Worm (Caenorhabditis elegans) whole organism, L4 larva: Measurements from ENCODE around the gene Y57A10A.2.
A peak's percentile ranks its signal among the peaks of the same experiment; 100 is the strongest.

Experiments
- T20F7.1 ChIP-seq: fragments of 200-800 bp; sonication (Bioruptor generic); optimal IDR thresholded peaks from 2 replicates; lab custom pipeline; 2018; ENCODE audit warnings: mild to moderate bottlenecking, missing genetic modification characterization, missing compliant biosample characterization
- T26A8.4 ChIP-seq: fragments of 200-800 bp; sonication (Bioruptor generic); IDR thresholded peaks from 2 replicates; pipeline ENCODE4 v1.3.6; 2022; ENCODE audit warnings: missing genetic modification characterization, missing compliant biosample characterization
- Y105C5A.15 ChIP-seq: fragments of 200-800 bp; sonication (Bioruptor generic); IDR thresholded peaks from 2 replicates; pipeline ENCODE4 v1.3.6; 2022; ENCODE audit warnings: missing genetic modification characterization, missing compliant biosample characterization
- Y48G9A.11 ChIP-seq: fragments of 200-800 bp; sonication (Bioruptor generic); IDR thresholded peaks from 2 replicates; pipeline ENCODE4 v1.3.6; 2022; ENCODE audit warnings: missing genetic modification reagents, missing genetic modification characterization, missing compliant biosample characterization
- Y5F2A.4 ChIP-seq: fragments of 200-800 bp; sonication (Bioruptor generic); optimal IDR thresholded peaks from 2 replicates; lab custom pipeline; 2018; ENCODE audit warnings: mild to moderate bottlenecking, missing genetic modification characterization, missing compliant biosample characterization
- aha-1 ChIP-seq: fragments of 150-350 bp; peaks from one replicate; lab custom pipeline; 2014; ENCODE audit warnings: missing biosample characterization, missing genetic modification characterization
- arid-1 ChIP-seq: fragments of 200-800 bp; sonication (Bioruptor generic); conservative IDR thresholded peaks from 2 replicates; pipeline ENCODE4 v1.3.6; 2022; ENCODE audit warnings: missing genetic modification reagents, missing genetic modification characterization, missing compliant biosample characterization
- ceh-20 ChIP-seq: fragments of 200-800 bp; sonication (Bioruptor generic); IDR thresholded peaks from 2 replicates; pipeline ENCODE4 v1.3.6; 2022; ENCODE audit warnings: missing genetic modification reagents, missing genetic modification characterization, missing compliant biosample characterization
- ceh-28 ChIP-seq: fragments of 150-350 bp; optimal IDR thresholded peaks from 2 replicates; lab custom pipeline; 2014; ENCODE audit warnings: missing biosample characterization, missing genetic modification reagents, missing genetic modification characterization
- ceh-62 ChIP-seq: sonication (generic microtip); optimal IDR thresholded peaks from 2 replicates; lab custom pipeline; 2017; ENCODE audit warnings: missing biosample characterization, missing genetic modification characterization
- daf-16 ChIP-seq, 3 experiments: sonication (generic microtip); optimal IDR thresholded peaks; 2 replicates each; lab custom pipeline; 2016 to 2017; ENCODE audit warnings: missing genetic modification characterization in 3 of 3, missing genetic modification reagents in 3 of 3, mild to moderate bottlenecking in 2 of 3, missing compliant biosample characterization in 2 of 3, missing biosample characterization in 1 of 3, moderate library complexity in 1 of 3
- daf-19 ChIP-seq: fragments of 200-800 bp; sonication (Bioruptor generic); conservative IDR thresholded peaks from 2 replicates; pipeline ENCODE4 v1.3.6; 2022; ENCODE audit warnings: missing genetic modification characterization, missing compliant biosample characterization
- dmd-6 ChIP-seq: fragments of 200-800 bp; sonication (Bioruptor generic); IDR thresholded peaks from 2 replicates; pipeline ENCODE4 v1.3.6; 2022; ENCODE audit warnings: missing genetic modification reagents, missing genetic modification characterization, missing compliant biosample characterization
- dmd-8 ChIP-seq: fragments of 200-800 bp; sonication (Bioruptor generic); IDR thresholded peaks from 2 replicates; pipeline ENCODE4 v1.3.6; 2022; ENCODE audit warnings: missing genetic modification characterization, missing compliant biosample characterization
- dpl-1 ChIP-seq: fragments of 150-350 bp; optimal IDR thresholded peaks from 2 replicates; lab custom pipeline; 2014; ENCODE audit warnings: missing biosample characterization, missing genetic modification reagents, missing genetic modification characterization
- dve-1 ChIP-seq: sonication (generic microtip); optimal IDR thresholded peaks from 2 replicates; lab custom pipeline; 2017; ENCODE audit warnings: antibody characterized with exemption, mild to moderate bottlenecking, missing genetic modification characterization, missing compliant biosample characterization; ENCODE audit not compliant: insufficient read depth
- egl-43 ChIP-seq: fragments of 200-800 bp; sonication (Bioruptor generic); IDR thresholded peaks from 2 replicates; pipeline ENCODE4 v1.3.6; 2022; ENCODE audit warnings: missing genetic modification reagents, missing genetic modification characterization, missing compliant biosample characterization
- fos-1 ChIP-seq: fragments of 150-350 bp; optimal IDR thresholded peaks from 2 replicates; lab custom pipeline; 2014; ENCODE audit warnings: missing biosample characterization, missing genetic modification characterization
- hif-1 ChIP-seq, 2 experiments: sonication (generic microtip); optimal IDR thresholded peaks; 2 replicates each; lab custom pipeline; 2016 to 2017; ENCODE audit warnings: missing compliant biosample characterization in 2 of 2, missing genetic modification characterization in 2 of 2, missing genetic modification reagents in 2 of 2, missing genotype in 2 of 2, mild to moderate bottlenecking in 1 of 2
- hlh-11 ChIP-seq: fragments of 200-800 bp; sonication (Bioruptor generic); optimal IDR thresholded peaks from 2 replicates; lab custom pipeline; 2018; ENCODE audit warnings: mild to moderate bottlenecking, missing genetic modification characterization, missing compliant biosample characterization
- hlh-30 ChIP-seq: sonication (generic microtip); optimal IDR thresholded peaks from 2 replicates; lab custom pipeline; 2017; ENCODE audit warnings: antibody characterized with exemption, mild to moderate bottlenecking, missing genetic modification characterization, missing compliant biosample characterization; ENCODE audit not compliant: insufficient read depth
- hmg-1.1 ChIP-seq: fragments of 200-800 bp; sonication (Bioruptor generic); IDR thresholded peaks from 2 replicates; pipeline ENCODE4 v1.3.6; 2022; ENCODE audit warnings: missing genetic modification reagents, missing genetic modification characterization, missing compliant biosample characterization
- lim-7 ChIP-seq: fragments of 200-800 bp; sonication (Bioruptor generic); IDR thresholded peaks from 2 replicates; pipeline ENCODE4 v1.3.6; 2022; ENCODE audit warnings: missing genetic modification characterization, missing compliant biosample characterization
- lin-1 ChIP-seq: fragments of 200-800 bp; sonication (Bioruptor generic); IDR thresholded peaks from 2 replicates; pipeline ENCODE4 v1.3.6; 2022; ENCODE audit warnings: missing genetic modification reagents, missing genetic modification characterization, missing compliant biosample characterization
- lin-15B ChIP-seq: fragments of 150-350 bp; sonication (generic microtip); optimal IDR thresholded peaks from 3 replicates; lab custom pipeline; 2014; ENCODE audit warnings: missing biosample characterization, missing genetic modification characterization
- lin-29 ChIP-seq: fragments of 200-800 bp; sonication (Bioruptor generic); IDR thresholded peaks from 2 replicates; pipeline ENCODE4 v1.3.6; 2022; ENCODE audit warnings: missing genetic modification reagents, missing genetic modification characterization, missing compliant biosample characterization
- madf-5 ChIP-seq, 2 experiments: fragments of 200-800 bp; sonication (Bioruptor generic); IDR thresholded peaks; 2 replicates each; pipeline ENCODE4 v1.3.6; 2022; ENCODE audit warnings: missing compliant biosample characterization in 2 of 2, missing genetic modification characterization in 2 of 2
- madf-9 ChIP-seq: fragments of 200-800 bp; sonication (Bioruptor generic); conservative IDR thresholded peaks from 2 replicates; pipeline ENCODE4 v1.3.6; 2022; ENCODE audit warnings: missing genetic modification reagents, missing genetic modification characterization, missing compliant biosample characterization
- mep-1 ChIP-seq: fragments of 150-350 bp; sonication (generic microtip); optimal IDR thresholded peaks from 3 replicates; lab custom pipeline; 2014; ENCODE audit warnings: missing biosample characterization, missing genetic modification characterization
- mxl-3 ChIP-seq: fragments of 200-800 bp; sonication (Bioruptor generic); optimal IDR thresholded peaks from 2 replicates; lab custom pipeline; 2018; ENCODE audit warnings: mild to moderate bottlenecking, missing genetic modification characterization, missing compliant biosample characterization
- nhr-10 ChIP-seq: fragments of 150-350 bp; optimal IDR thresholded peaks from 2 replicates; lab custom pipeline; 2014; ENCODE audit warnings: missing biosample characterization, missing genetic modification characterization
- nhr-25 ChIP-seq: sonication (generic microtip); optimal IDR thresholded peaks from 2 replicates; lab custom pipeline; 2017; ENCODE audit warnings: missing genetic modification characterization, mild to moderate bottlenecking, missing compliant biosample characterization, antibody characterized with exemption, moderate library complexity, borderline replicate concordance; ENCODE audit not compliant: insufficient read depth
- nhr-41 ChIP-seq: fragments of 200-800 bp; sonication (Bioruptor generic); IDR thresholded peaks from 2 replicates; pipeline ENCODE4 v1.3.6; 2022; ENCODE audit warnings: missing genetic modification reagents, missing genetic modification characterization, missing compliant biosample characterization
- nhr-48 ChIP-seq: sonication (generic microtip); optimal IDR thresholded peaks from 2 replicates; lab custom pipeline; 2016; ENCODE audit warnings: mild to moderate bottlenecking, missing genetic modification characterization, missing compliant biosample characterization
- nhr-77 ChIP-seq: fragments of 150-350 bp; optimal IDR thresholded peaks from 2 replicates; lab custom pipeline; 2014; ENCODE audit warnings: missing biosample characterization, missing genetic modification characterization
- pha-4 ChIP-seq, 2 experiments: fragments of 150-350 bp in 1 of 2; fragments of 200-800 bp in 1 of 2; sonication (Bioruptor generic) in 1 of 2; IDR thresholded peaks in 1 of 2; optimal IDR thresholded peaks in 1 of 2; 2 replicates each; pipeline versions ENCODE4 v1.3.6 to Lab custom; 2014 to 2022; ENCODE audit warnings: missing genetic modification characterization in 2 of 2, missing genetic modification reagents in 2 of 2, missing biosample characterization in 1 of 2, missing compliant biosample characterization in 1 of 2
- sdz-12 ChIP-seq: fragments of 200-800 bp; sonication (Bioruptor generic); optimal IDR thresholded peaks from 2 replicates; lab custom pipeline; 2018; ENCODE audit warnings: mild to moderate bottlenecking, missing genetic modification characterization, missing compliant biosample characterization
- set-16 ChIP-seq: fragments of 200-800 bp; sonication (Bioruptor generic); IDR thresholded peaks from 2 replicates; pipeline ENCODE4 v1.3.6; 2022; ENCODE audit warnings: missing genetic modification reagents, missing genetic modification characterization, missing compliant biosample characterization
- spr-3 ChIP-seq: fragments of 200-800 bp; sonication (Bioruptor generic); optimal IDR thresholded peaks from 2 replicates; lab custom pipeline; 2018; ENCODE audit warnings: mild to moderate bottlenecking, missing genetic modification characterization, missing compliant biosample characterization
- tag-97 ChIP-seq: fragments of 200-800 bp; sonication (Bioruptor generic); IDR thresholded peaks from 2 replicates; pipeline ENCODE4 v1.3.6; 2022; ENCODE audit warnings: missing genetic modification characterization, missing compliant biosample characterization
- tra-1 ChIP-seq: fragments of 200-800 bp; sonication (Bioruptor generic); IDR thresholded peaks from 2 replicates; pipeline ENCODE4 v1.3.6; 2022; ENCODE audit warnings: missing genetic modification reagents, missing genetic modification characterization, missing compliant biosample characterization
- unc-62 ChIP-seq, 3 experiments: fragments of 150-350 bp in 1 of 3; sonication (generic microtip); optimal IDR thresholded peaks in 2 of 3; peaks in 1 of 3; 1 replicate in 1 of 3; 2 replicates in 2 of 3; lab custom pipeline; 2014 to 2017; ENCODE audit warnings: missing biosample characterization in 3 of 3, missing genetic modification characterization in 3 of 3, missing genetic modification reagents in 3 of 3, missing genotype in 1 of 3
- vab-7 ChIP-seq: fragments of 200-800 bp; sonication (Bioruptor generic); IDR thresholded peaks from 2 replicates; pipeline ENCODE4 v1.3.6; 2022; ENCODE audit warnings: missing genetic modification reagents, missing genetic modification characterization, missing compliant biosample characterization
- ztf-7 ChIP-seq: fragments of 150-350 bp; optimal IDR thresholded peaks from 2 replicates; lab custom pipeline; 2014; ENCODE audit warnings: missing biosample characterization, missing genetic modification characterization

The Y57A10A.2 gene

DNA sequence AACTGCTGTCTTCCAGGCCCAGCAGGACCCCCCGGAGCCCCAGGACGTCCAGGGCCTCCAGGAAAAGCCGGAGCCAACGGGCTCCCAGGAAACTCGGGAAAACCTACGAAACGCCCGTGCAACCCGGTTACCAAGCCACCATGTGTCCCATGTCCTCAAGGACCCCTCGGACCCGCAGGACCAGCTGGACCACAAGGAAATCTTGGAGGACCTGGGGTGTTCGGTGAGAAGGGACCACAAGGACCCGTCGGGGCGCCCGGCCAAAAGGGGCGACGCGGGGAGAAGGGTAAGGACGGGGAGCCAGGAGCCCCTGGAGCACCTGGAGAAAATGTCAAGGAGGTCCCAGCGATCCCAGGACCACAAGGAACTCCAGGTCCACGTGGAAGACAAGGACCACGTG is 28.0 kb downstream of the Y57A10A.2 start:
- TF ChIP-seq pha-4 (GFP tag; IDR thresholded peaks at IDR 0.05; lab: Robert Waterston, UW) (no peak), pha-4 (tag; optimal IDR thresholded peaks at IDR 0.05; lab: Kevin White, UChicago) (no peak), tag-97 (no peak), lin-29 (GFP tag; lab: Robert Waterston, UW) (no peak), Y105C5A.15 (GFP tag; lab: Robert Waterston, UW) (no peak), dve-1 (tag; lab: Kevin White, UChicago) (no peak), aha-1 (tag; lab: Kevin White, UChicago) (no peak), arid-1 (no peak), dmd-6 (GFP tag; lab: Robert Waterston, UW) (no peak), dmd-8 (GFP tag; lab: Robert Waterston, UW) (no peak), hmg-1.1 (GFP tag; lab: Robert Waterston, UW) (no peak), ceh-62 (no peak), set-16 (GFP tag; lab: Robert Waterston, UW) (peak; percentile 97), nhr-10 (tag; lab: Kevin White, UChicago) (no peak), egl-43 (peak; percentile 56; the same call in 1 of the 2 replicates), T26A8.4 (GFP tag; lab: Robert Waterston, UW) (peak; percentile 22), sdz-12 (GFP tag; lab: Kevin White, UChicago) (no peak)
- TF ChIP-seq, all 104 proteins: peak for 3

DNA sequence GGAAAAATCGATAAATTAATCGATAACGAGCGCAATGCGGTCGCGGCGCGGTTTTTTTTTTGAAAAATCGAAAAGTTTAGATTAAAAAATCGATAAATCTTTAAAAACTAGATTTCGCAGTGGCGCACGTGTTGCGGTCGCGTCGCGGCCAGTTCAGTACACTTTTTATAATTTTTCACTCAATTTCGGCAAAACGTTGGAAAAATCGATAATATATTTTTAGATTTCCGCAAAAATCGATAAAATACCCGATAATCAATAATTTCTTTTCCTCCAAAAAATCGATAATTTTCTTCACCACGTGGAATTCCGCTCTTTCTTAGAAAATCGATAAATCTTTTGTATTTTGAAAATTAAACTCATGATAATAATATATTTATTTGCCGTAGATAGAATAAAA is 29.1 kb downstream of the Y57A10A.2 start:
- TF ChIP-seq ztf-7 (no peak), lin-15B (tag; lab: Kevin White, UChicago) (no peak), nhr-41 (GFP tag; lab: Robert Waterston, UW) (no peak), ceh-28 (peak; percentile 93), nhr-25 (tag; lab: Kevin White, UChicago) (no peak), fos-1 (no peak), sdz-12 (GFP tag; lab: Kevin White, UChicago) (no peak)

DNA sequence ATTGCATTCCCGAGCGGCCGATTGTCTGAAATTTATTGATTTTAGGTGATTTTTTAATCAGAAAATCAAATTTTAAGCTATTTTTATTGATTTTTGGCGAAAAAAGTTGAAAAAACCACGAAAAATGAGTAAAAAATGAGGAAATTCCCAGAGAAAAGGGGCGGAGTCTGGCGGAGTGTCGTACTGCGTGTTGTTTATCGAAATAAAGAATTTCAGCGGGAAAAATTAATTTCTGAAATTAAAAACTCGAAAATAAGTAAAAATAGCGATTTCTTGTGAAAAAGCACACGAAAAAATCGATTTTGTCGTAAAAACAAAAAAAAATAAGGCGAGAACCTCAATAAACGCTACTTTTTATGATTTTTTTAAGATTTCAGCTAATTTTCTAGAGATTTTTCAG is 37.4 kb downstream of the Y57A10A.2 start, which contains the start of gene Y57A10A.13:
Gene Y57A10A.13, minus strand, starts transcription at position 46 of the 400 bp plus-strand sequence.
- TF ChIP-seq dpl-1 (GFP tag; lab: Kevin White, UChicago) (peak; percentile 77), ceh-20 (GFP tag; lab: Robert Waterston, UW) (no peak), Y5F2A.4 (GFP tag; lab: Kevin White, UChicago) (no peak), arid-1 (no peak), unc-62 (GFP tag; optimal IDR thresholded peaks at IDR 0.05 in 1 of 2; lab: Kevin White, UChicago) (peak in 1 of 2 experiments; percentile 30), unc-62 (tag; optimal IDR thresholded peaks at IDR 0.05; lab: Kevin White, UChicago) (no peak), madf-5 (GFP tag; IDR thresholded peaks at IDR 0.05; lab: Robert Waterston, UW) (no peak), lim-7 (no peak), egl-43 (no peak), Y48G9A.11 (peak; percentile 66; the same call in 1 of the 2 replicates), vab-7 (GFP tag; lab: Robert Waterston, UW) (no peak)

DNA sequence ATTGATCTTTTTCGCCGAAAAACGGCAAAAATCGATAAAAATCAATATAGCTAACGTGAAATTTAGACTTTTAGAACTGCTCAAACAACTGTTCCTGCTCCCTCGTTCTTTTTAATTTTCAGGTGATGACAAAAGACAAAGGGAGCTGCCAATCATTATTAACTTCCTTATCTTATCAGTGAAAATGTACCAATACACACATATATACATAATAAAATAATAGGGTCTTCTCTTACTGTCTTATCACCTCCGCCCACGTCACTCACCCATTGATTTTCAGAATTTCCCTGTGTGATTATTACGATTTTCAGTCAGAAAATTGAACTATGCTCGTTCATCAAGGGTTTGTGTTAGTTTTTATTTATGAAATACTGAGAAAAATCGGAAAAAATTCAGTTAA is 38.3 kb downstream of the Y57A10A.2 start, which contains the start of gene Y57A10A.14:
Gene Y57A10A.14, plus strand, starts transcription at position 228 of the 400 bp plus-strand sequence.
- peak; percentile 5 for TF ChIP-seq hlh-30
- peak; percentile 92 for TF ChIP-seq dmd-6 (GFP tag; lab: Robert Waterston, UW)
- TF ChIP-seq hlh-11 (tag; lab: Kevin White, UChicago) = peak; percentile 82
- peak; percentile 68 for TF ChIP-seq nhr-77
- TF ChIP-seq nhr-48 (tag; lab: Kevin White, UChicago) = peak; percentile 29
- peak; percentile 6 for TF ChIP-seq mep-1 (tag; lab: Kevin White, UChicago)
- no peak for TF ChIP-seq mxl-3
- TF ChIP-seq T20F7.1 (GFP tag; lab: Kevin White, UChicago) = peak; percentile 63
- no peak for TF ChIP-seq spr-3 (GFP tag; lab: Kevin White, UChicago)
- peak; percentile 83 for TF ChIP-seq tra-1 (GFP tag; lab: Robert Waterston, UW)
- 0 out of 2 replicates have a peak, but pooled peaks have one; percentile 21 for TF ChIP-seq pha-4 (GFP tag; IDR thresholded peaks at IDR 0.05; lab: Robert Waterston, UW)
- TF ChIP-seq pha-4 (tag; optimal IDR thresholded peaks at IDR 0.05; lab: Kevin White, UChicago) = no peak
- no peak for TF ChIP-seq nhr-41 (GFP tag; lab: Robert Waterston, UW)
- no peak for TF ChIP-seq daf-19 (GFP tag; lab: Robert Waterston, UW)
- TF ChIP-seq daf-16 (GFP tag; optimal IDR thresholded peaks at IDR 0.05; lab: Kevin White, UChicago) = no peak
- peak; percentile 81 for TF ChIP-seq daf-16 (tag; optimal IDR thresholded peaks at IDR 0.05; lab: Kevin White, UChicago)
- TF ChIP-seq madf-9 (GFP tag; lab: Robert Waterston, UW) = no peak
- TF ChIP-seq tag-97 = no peak
- peak; percentile 82 for TF ChIP-seq dve-1 (tag; lab: Kevin White, UChicago)
- peak in 1 of 2 experiments; percentile 52 for TF ChIP-seq hif-1 (tag; optimal IDR thresholded peaks at IDR 0.05; lab: Kevin White, UChicago)
- TF ChIP-seq lin-1 = peak; percentile 73
